Fruit fly (Drosophila melanogaster) whole organism, adult: ENCODE data around the gene CG14194.

Experiments
- CG1620 ChIP-seq: fragments of 200-800 bp; sonication (Bioruptor generic); optimal IDR thresholded peaks from 2 replicates; lab custom pipeline; 2016; ENCODE audit warnings: missing biosample characterization, missing genetic modification characterization
- CG5204 ChIP-seq: fragments of 200-800 bp; sonication (Bioruptor generic); optimal IDR thresholded peaks from 2 replicates; lab custom pipeline; 2016; ENCODE audit warnings: missing biosample characterization, missing genetic modification characterization
- CG7101 ChIP-seq: fragments of 200-800 bp; sonication (Bioruptor generic); optimal IDR thresholded peaks from 2 replicates; lab custom pipeline; 2018; ENCODE audit warnings: missing biosample characterization, mild to moderate bottlenecking, missing genetic modification characterization, moderate library complexity
- Clk ChIP-seq: fragments of 200-800 bp; sonication (Bioruptor generic); optimal IDR thresholded peaks from 2 replicates; lab custom pipeline; 2017; ENCODE audit warnings: missing biosample characterization, missing genetic modification characterization
- cnc ChIP-seq, 2 experiments: fragments of >200 bp; optimal IDR thresholded peaks; 2 replicates each; lab custom pipeline; 2017
- pad ChIP-seq: fragments of 200-800 bp; sonication (Bioruptor generic); optimal IDR thresholded peaks from 3 replicates; lab custom pipeline; 2017; ENCODE audit warnings: missing biosample characterization, missing genetic modification characterization, mild to moderate bottlenecking, moderate library complexity, missing genetic modification reagents
- tj ChIP-seq: fragments of 200-800 bp; sonication (Bioruptor generic); optimal IDR thresholded peaks from 3 replicates; lab custom pipeline; 2017; ENCODE audit warnings: missing biosample characterization, mild to moderate bottlenecking, missing genetic modification characterization, moderate library complexity

DNA sequence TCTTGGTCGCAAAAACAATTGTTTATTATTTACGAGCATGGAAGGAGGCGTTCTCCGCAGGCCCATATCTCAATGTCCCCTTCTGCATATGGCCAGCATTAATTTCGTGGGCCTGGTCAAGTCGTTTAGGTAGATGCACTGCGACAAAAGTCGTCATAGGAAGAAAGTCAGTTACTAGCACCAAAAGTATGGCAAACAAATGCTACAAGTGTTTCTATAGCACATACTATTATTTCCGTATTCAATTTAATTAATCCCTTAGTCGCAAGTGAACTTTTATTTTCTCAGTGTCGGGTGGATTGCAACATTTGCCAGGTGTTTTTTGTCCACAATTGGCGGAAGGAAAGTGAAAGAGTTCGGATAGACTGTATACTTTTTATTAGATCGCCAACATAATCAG, 20.4 kb upstream of the CG14194 start:
- TF ChIP-seq pad (no peak), CG1620 (no peak), CG5204 (GFP tag; lab: Kevin White, UChicago) (no peak), tj (GFP tag; lab: Kevin White, UChicago) (no peak), CG7101 (tag; lab: Kevin White, UChicago) (no peak), Clk (no peak), cnc (optimal IDR thresholded peaks at IDR 0.05; lab: Kevin White, UChicago) (no peak)
